Worm (Caenorhabditis elegans): ENCODE measurements around the gene Y57G7A.5.
A peak's percentile ranks its signal among the peaks of the same experiment; 100 is the strongest.

Y57G7A.5 gene

DNA sequence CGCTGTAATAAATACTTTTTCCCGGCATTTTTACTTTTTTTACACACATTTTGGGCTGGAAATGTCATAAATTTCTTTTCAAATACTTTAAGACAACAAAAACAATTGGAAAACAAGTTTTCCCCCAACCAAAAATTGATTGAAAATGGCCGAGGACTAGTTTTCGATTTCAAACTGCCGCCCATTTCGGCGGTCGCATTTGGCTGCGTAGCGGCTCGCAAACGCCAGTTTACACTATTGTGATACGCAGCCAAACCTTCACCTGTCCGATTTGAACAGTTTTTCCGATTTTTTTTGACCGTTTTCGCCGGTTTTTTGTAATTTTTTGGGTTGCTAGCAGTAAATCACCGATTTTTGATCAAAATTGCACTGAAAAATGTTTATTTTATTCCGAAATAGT is 45.1 kb upstream of the Y57G7A.5 start (continued):
- TF ChIP-seq fos-1 (tag; optimal IDR thresholded peaks at IDR 0.05) (no peak), nhr-28 (tag; optimal IDR thresholded peaks at IDR 0.05) (peak; percentile 95), tag-97 (GFP tag; IDR thresholded peaks at IDR 0.05) (0 out of 2 replicates have a peak, but pooled peaks have one; percentile 49), lsy-2 (tag; optimal IDR thresholded peaks at IDR 0.05) (peak; percentile 83 to 97), nhr-6 (tag; optimal IDR thresholded peaks at IDR 0.05) (peak; percentile 98), dmd-9 (GFP tag; IDR thresholded peaks at IDR 0.05) (peak; percentile 83), zip-11 (GFP tag; IDR thresholded peaks at IDR 0.05) (peak; percentile 47; the same call in 1 of the 2 replicates), nhr-11 (tag; optimal IDR thresholded peaks at IDR 0.05) (peak; percentile 92), pha-4 (GFP tag; IDR thresholded peaks at IDR 0.05) (peak; percentile 95), pha-4 (tag; optimal IDR thresholded peaks at IDR 0.05) (peak; percentile 7), nhr-102 (tag; optimal IDR thresholded peaks at IDR 0.05) (peak; percentile 94), ceh-82 (tag; optimal IDR thresholded peaks at IDR 0.05) (peak; percentile 42), aha-1 (tag) (peak; percentile 99), T26A8.4 (GFP tag; IDR thresholded peaks at IDR 0.05) (peak; percentile 96), daf-16 (GFP tag; optimal IDR thresholded peaks at IDR 0.05) (peak; percentile 21 to 79), daf-16 (tag; optimal IDR thresholded peaks at IDR 0.05) (peak; percentile 87), F44E2.7 (GFP tag; IDR thresholded peaks at IDR 0.05) (no peak), dve-1 (tag; optimal IDR thresholded peaks at IDR 0.05; ENCODE audit: insufficient read depth) (peak; percentile 99), dmd-8 (GFP tag; IDR thresholded peaks at IDR 0.05) (peak; percentile 50; the same call in 1 of the 2 replicates), F26F4.8 (GFP tag; conservative IDR thresholded peaks at IDR 0.05) (no peak), ama-1 (optimal IDR thresholded peaks at IDR 0.05) (peak; percentile 94), F49E8.2 (tag; optimal IDR thresholded peaks at IDR 0.05; ENCODE audit: borderline replicate concordance) (peak; percentile 90), lin-13 (GFP tag; optimal IDR thresholded peaks at IDR 0.05) (peak; percentile 98), tra-1 (GFP tag; IDR thresholded peaks at IDR 0.05) (peak; percentile 95), ZK337.2 (GFP tag; IDR thresholded peaks at IDR 0.05) (peak; percentile 75), spr-1 (tag; optimal IDR thresholded peaks at IDR 0.05) (peak; percentile 93), F37D6.2 (tag; optimal IDR thresholded peaks at IDR 0.05) (peak; percentile 90), saeg-2 (GFP tag; IDR thresholded peaks at IDR 0.05) (peak; percentile 90), ceh-62 (tag; optimal IDR thresholded peaks at IDR 0.05) (no peak), mep-1 (tag; optimal IDR thresholded peaks at IDR 0.05) (peak; percentile 98), dmd-6 (GFP tag; IDR thresholded peaks at IDR 0.05) (peak; percentile 95), zag-1 (tag; optimal IDR thresholded peaks at IDR 0.05) (no peak), ZK546.5 (tag; optimal IDR thresholded peaks at IDR 0.05) (peak; percentile 89 to 98), lin-29 (GFP tag; IDR thresholded peaks at IDR 0.05) (peak; percentile 85), ceh-44 (GFP tag; IDR thresholded peaks at IDR 0.05) (peak; percentile 81), D1046.2 (GFP tag; IDR thresholded peaks at IDR 0.05) (peak; percentile 90), R02D3.7 (tag; optimal IDR thresholded peaks at IDR 0.05) (no peak), ceh-20 (GFP tag; IDR thresholded peaks at IDR 0.05) (peak; percentile 97), T20F7.1 (GFP tag; optimal IDR thresholded peaks at IDR 0.05) (peak; percentile 93), nhr-42 (GFP tag; IDR thresholded peaks at IDR 0.05) (peak; percentile 94), fkh-10 (GFP tag; optimal IDR thresholded peaks at IDR 0.05) (peak; percentile 78), zip-2 (tag; optimal IDR thresholded peaks at IDR 0.05) (peak; percentile 77), Y5F2A.4 (GFP tag; optimal IDR thresholded peaks at IDR 0.05) (peak; percentile 56), nhr-41 (GFP tag; IDR thresholded peaks at IDR 0.05) (0 out of 2 replicates have a peak, but pooled peaks have one; percentile 59), hlh-11 (tag; optimal IDR thresholded peaks at IDR 0.05) (peak; percentile 97), zfp-2 (tag; optimal IDR thresholded peaks at IDR 0.05) (peak; percentile 98), set-16 (GFP tag; IDR thresholded peaks at IDR 0.05) (peak; percentile 53; the same call in 1 of the 2 replicates), nhr-111 (GFP tag; optimal IDR thresholded peaks at IDR 0.05) (peak; percentile 15), mes-2 (tag; optimal IDR thresholded peaks at IDR 0.05; ENCODE audit: poor library complexity, severe bottlenecking) (peak; percentile 98), snpc-1.2 (GFP tag; IDR thresholded peaks at IDR 0.05) (peak; percentile 80), spr-3 (GFP tag; optimal IDR thresholded peaks at IDR 0.05) (peak; percentile 96), mxl-3 (GFP tag; optimal IDR thresholded peaks at IDR 0.05) (peak; percentile 86)
